Worm (Caenorhabditis elegans): Measurements from ENCODE around the gene Y51H7BR.4.
"Not testable (repeated sequence)": the region's sequence is repeated elsewhere in the genome, so short reads cannot be mapped to it uniquely, and the experiment has no call there.

Gene Y51H7BR.4

ce11 chrII:1537321-1537720, 8.2 kb downstream of the Y51H7BR.4 start, which contains the start of gene fbxb-42:
fbxb-42 (plus strand) TSS chrII:1537621.
- TF ChIP-seq aly-2 (tag; optimal IDR thresholded peaks at IDR 0.05) (no peak), jun-1 (tag; optimal IDR thresholded peaks at IDR 0.05) (no peak), ets-5 (GFP tag; IDR thresholded peaks at IDR 0.05) (no peak), nhr-237 (tag; optimal IDR thresholded peaks at IDR 0.05) (no peak), fkh-4 (tag; optimal IDR thresholded peaks at IDR 0.05; ENCODE audit: borderline replicate concordance) (no peak), dpl-1 (GFP tag; optimal IDR thresholded peaks at IDR 0.05) (no peak), lin-39 (tag; optimal IDR thresholded peaks at IDR 0.05) (no peak), irx-1 (tag; optimal IDR thresholded peaks at IDR 0.05) (no peak)

DNA sequence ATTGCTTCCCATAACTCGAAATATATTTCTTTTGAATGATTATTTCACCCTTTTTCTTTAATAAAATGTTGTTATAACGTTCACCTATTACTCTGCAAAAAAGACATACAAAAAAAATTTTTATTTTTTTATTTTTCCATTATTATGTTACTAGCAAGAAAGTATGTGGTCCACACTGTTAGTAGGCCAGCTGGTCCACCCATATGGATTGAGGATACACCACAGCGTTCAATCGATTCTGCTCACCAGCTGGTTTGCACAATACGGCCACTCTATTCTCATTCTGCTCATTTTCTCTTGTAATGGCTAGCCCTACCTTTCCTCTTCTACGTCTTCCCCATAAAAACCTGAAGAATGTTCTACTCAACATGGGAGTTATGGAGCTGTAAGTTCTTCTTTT, 9.4 kb downstream of the Y51H7BR.4 start, which contains the start of gene fbxb-44:
fbxb-44 (plus strand) TSS at position 301 of the 400 bp plus-strand sequence.
- TF ChIP-seq tbx-2 (tag; optimal IDR thresholded peaks at IDR 0.05) (no peak), unc-62 (GFP tag; optimal IDR thresholded peaks at IDR 0.05) (no peak), snu-23 (GFP tag; optimal IDR thresholded peaks at IDR 0.05) (no peak), fkh-10 (GFP tag; optimal IDR thresholded peaks at IDR 0.05) (no peak)

DNA sequence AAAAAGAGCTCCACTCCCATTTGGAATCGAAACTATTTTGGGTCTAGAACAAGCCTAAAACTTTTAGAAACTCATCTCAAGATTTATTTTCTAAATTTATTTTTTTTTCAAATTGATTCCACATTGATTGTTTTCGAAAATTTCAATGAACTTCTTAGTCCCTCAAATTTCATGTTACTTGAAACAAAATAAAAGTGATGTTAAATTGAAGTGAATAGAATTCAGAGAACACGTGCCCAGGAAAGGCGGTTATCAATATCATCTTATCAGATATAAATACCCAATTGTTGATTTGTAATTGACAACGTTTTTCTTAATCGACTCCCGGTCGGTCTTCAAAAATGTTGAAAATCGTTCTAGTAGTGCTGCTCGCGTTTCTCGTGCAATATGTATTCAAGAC, 11.5 kb downstream of the Y51H7BR.4 start, which contains the start of gene poml-4:
poml-4 (plus strand) TSS at position 301 of the 400 bp plus-strand sequence.
- TF ChIP-seq ceh-63 (GFP tag; optimal IDR thresholded peaks at IDR 0.05); nhr-237 (tag; optimal IDR thresholded peaks at IDR 0.05); nhr-28 (tag; optimal IDR thresholded peaks at IDR 0.05): not testable (repeated sequence)

DNA sequence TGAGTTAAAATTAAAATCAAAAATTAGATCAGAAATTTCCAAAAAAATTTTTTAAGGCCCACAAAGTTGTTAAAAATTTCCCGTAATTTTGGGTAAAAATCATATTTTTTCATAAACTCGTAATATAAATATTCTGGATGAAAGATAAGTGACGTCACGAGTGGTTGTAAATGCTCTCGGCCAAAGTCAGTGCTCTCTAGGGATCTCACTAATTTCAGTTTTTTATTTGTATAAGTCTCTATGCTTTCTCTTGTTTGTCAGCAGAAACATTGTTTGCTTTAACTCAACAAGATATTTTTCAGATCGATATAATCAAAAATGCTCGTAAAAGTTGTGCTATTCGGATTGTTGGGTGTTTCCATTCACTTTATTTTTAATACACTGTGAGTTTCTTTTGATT, 14.0 kb downstream of the Y51H7BR.4 start, which contains the start of gene K05F6.4:
K05F6.4 (plus strand) TSS at position 301 of the 400 bp plus-strand sequence.
- not testable (repeated sequence) for TF ChIP-seq unc-86 (tag; optimal IDR thresholded peaks at IDR 0.05); nhr-47 (tag; optimal IDR thresholded peaks at IDR 0.05); efl-3 (GFP tag; optimal IDR thresholded peaks at IDR 0.05)

DNA sequence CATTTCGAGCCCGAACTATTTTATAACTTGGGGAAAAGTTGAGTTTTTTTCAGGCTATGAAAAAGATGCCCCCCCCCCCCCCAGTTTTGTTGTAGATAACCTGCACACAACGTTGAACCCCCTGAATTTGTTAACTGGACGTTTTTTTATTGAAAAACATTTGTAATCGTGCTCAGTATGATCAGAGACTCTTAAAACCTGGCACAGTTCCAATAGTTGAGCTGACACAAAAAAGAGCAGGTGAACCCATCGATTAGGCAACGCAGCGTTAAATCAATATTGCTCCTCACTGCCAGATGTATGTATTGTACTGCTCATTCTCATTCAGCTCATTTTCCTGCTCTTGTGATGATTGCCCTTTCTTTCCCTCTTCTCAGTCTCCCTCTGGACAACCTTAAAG, 16.5 kb downstream of the Y51H7BR.4 start, which contains the start of gene K05F6.12:
K05F6.12 (plus strand) TSS at position 301 of the 400 bp plus-strand sequence.
- TF ChIP-seq sptf-1 (tag; optimal IDR thresholded peaks at IDR 0.05) = no peak
- TF ChIP-seq dsc-1 (tag; optimal IDR thresholded peaks at IDR 0.05) = no peak
- no peak for TF ChIP-seq nhr-77 (tag; optimal IDR thresholded peaks at IDR 0.05)
- no peak for TF ChIP-seq ces-1 (GFP tag; optimal IDR thresholded peaks at IDR 0.05)
- TF ChIP-seq ceh-82 (tag; optimal IDR thresholded peaks at IDR 0.05) = no peak
- TF ChIP-seq pag-3 (tag; optimal IDR thresholded peaks at IDR 0.05; ENCODE audit: borderline replicate concordance, insufficient read depth) = no peak
- no peak for TF ChIP-seq mab-9 (GFP tag; IDR thresholded peaks at IDR 0.05)
- no peak for TF ChIP-seq blmp-1 (tag; optimal IDR thresholded peaks at IDR 0.05)
- TF ChIP-seq F16B12.6 (tag; optimal IDR thresholded peaks at IDR 0.05) = no peak
- no peak for TF ChIP-seq snpc-4 (tag; optimal IDR thresholded peaks at IDR 0.05)

- TF ChIP-seq lir-3 (tag; optimal IDR thresholded peaks at IDR 0.05; ENCODE audit: poor library complexity) (no peak), lin-13 (GFP tag; optimal IDR thresholded peaks at IDR 0.05) (no peak), nhr-76 (tag; optimal IDR thresholded peaks at IDR 0.05) (no peak), sptf-1 (tag; optimal IDR thresholded peaks at IDR 0.05) (no peak), egl-27 (tag; optimal IDR thresholded peaks at IDR 0.05) (no peak), unc-86 (tag; optimal IDR thresholded peaks at IDR 0.05) (no peak), pax-3 (tag; optimal IDR thresholded peaks at IDR 0.05) (no peak), efl-1 (optimal IDR thresholded peaks at IDR 0.05) (no peak), efl-1 (GFP tag; optimal IDR thresholded peaks at IDR 0.05 in 1 of 2) (no peak), snu-23 (GFP tag; optimal IDR thresholded peaks at IDR 0.05) (no peak), ceh-8 (GFP tag; optimal IDR thresholded peaks at IDR 0.05) (no peak)
Observed at ce11 chrII:1550501-1550900, 21.3 kb downstream of the Y51H7BR.4 start, which contains the start of the genes fbxb-52 and fbxb-51. fbxb-52 (minus strand) TSS chrII:1550601. fbxb-51 (plus strand) TSS chrII:1550712.

Data from whole organism, L1 larva.